Worm (Caenorhabditis elegans): Measurements from ENCODE around the gene kel-1.

Gene kel-1

ce11 chrII:11700635-11701034, 11.9 kb downstream of the kel-1 start:
- TF ChIP-seq pes-1 (GFP tag; IDR thresholded peaks at IDR 0.05) (no peak), F13C5.2 (tag; optimal IDR thresholded peaks at IDR 0.05) (no peak), hmg-4 (GFP tag; optimal IDR thresholded peaks at IDR 0.05) (no peak), sea-1 (GFP tag; conservative IDR thresholded peaks at IDR 0.05) (no peak)

- TF ChIP-seq ceh-13 (GFP tag; optimal IDR thresholded peaks at IDR 0.05) = no peak
- no peak for TF ChIP-seq flt-1 (GFP tag; IDR thresholded peaks at IDR 0.05)
Observed at ce11 chrII:11705787-11706186, 17.0 kb downstream of the kel-1 start, which contains the start of gene VF13D12L.3. TSS of gene VF13D12L.3 (plus strand) at chrII:11706009.

- TF ChIP-seq scrt-1 (GFP tag; IDR thresholded peaks at IDR 0.05) (no peak), ets-7 (tag; optimal IDR thresholded peaks at IDR 0.05) (no peak), F13C5.2 (tag; optimal IDR thresholded peaks at IDR 0.05) (no peak), tbx-11 (GFP tag; IDR thresholded peaks at IDR 0.05) (no peak), ama-1 (optimal IDR thresholded peaks at IDR 0.05) (no peak), ceh-13 (GFP tag; optimal IDR thresholded peaks at IDR 0.05) (no peak), ceh-36 (tag; optimal IDR thresholded peaks at IDR 0.05) (no peak), aly-1 (tag; optimal IDR thresholded peaks at IDR 0.05) (no peak), tbx-37 (GFP tag; conservative IDR thresholded peaks at IDR 0.05) (no peak), B0310.2 (tag; optimal IDR thresholded peaks at IDR 0.05) (no peak), hmg-4 (GFP tag; optimal IDR thresholded peaks at IDR 0.05) (no peak)
Observed at ce11 chrII:11709464-11709863, 20.7 kb downstream of the kel-1 start, which contains the start of gene fcmt-1. TSS of gene fcmt-1 (minus strand) at chrII:11709564.

ce11 chrII:11710771-11711170, 22.0 kb downstream of the kel-1 start:
- TF ChIP-seq scrt-1 (GFP tag; IDR thresholded peaks at IDR 0.05) = no peak
- no peak for TF ChIP-seq ceh-13 (GFP tag; optimal IDR thresholded peaks at IDR 0.05)
- TF ChIP-seq flt-1 (GFP tag; IDR thresholded peaks at IDR 0.05) = no peak
- no peak for TF ChIP-seq aly-1 (tag; optimal IDR thresholded peaks at IDR 0.05)
- no peak for TF ChIP-seq sea-1 (GFP tag; conservative IDR thresholded peaks at IDR 0.05)
- no peak for TF ChIP-seq pes-1 (GFP tag; IDR thresholded peaks at IDR 0.05)
- TF ChIP-seq ama-1 (optimal IDR thresholded peaks at IDR 0.05) = no peak
- TF ChIP-seq ceh-36 (tag; optimal IDR thresholded peaks at IDR 0.05) = no peak
- TF ChIP-seq F13C5.2 (tag; optimal IDR thresholded peaks at IDR 0.05) = no peak
- no peak for TF ChIP-seq hmbx-1 (tag; optimal IDR thresholded peaks at IDR 0.05)
- no peak for TF ChIP-seq B0310.2 (tag; optimal IDR thresholded peaks at IDR 0.05)
- no peak for TF ChIP-seq tbx-11 (GFP tag; IDR thresholded peaks at IDR 0.05)
- TF ChIP-seq tra-4 (tag; optimal IDR thresholded peaks at IDR 0.05) = no peak

ce11 chrII:11713569-11713968, 24.8 kb downstream of the kel-1 start, which contains the start of gene F13D12.10:
TSS of gene F13D12.10 (plus strand) at chrII:11713799.
- no peak for TF ChIP-seq ets-7 (tag; optimal IDR thresholded peaks at IDR 0.05)
- TF ChIP-seq ceh-13 (GFP tag; optimal IDR thresholded peaks at IDR 0.05) = no peak
- no peak for TF ChIP-seq tbx-37 (GFP tag; conservative IDR thresholded peaks at IDR 0.05)
- no peak for TF ChIP-seq pes-1 (GFP tag; IDR thresholded peaks at IDR 0.05)
- no peak for TF ChIP-seq sea-1 (GFP tag; conservative IDR thresholded peaks at IDR 0.05)
- no peak for TF ChIP-seq aly-1 (tag; optimal IDR thresholded peaks at IDR 0.05)
- no peak for TF ChIP-seq ama-1 (optimal IDR thresholded peaks at IDR 0.05)
- TF ChIP-seq tra-4 (tag; optimal IDR thresholded peaks at IDR 0.05) = no peak
- no peak for TF ChIP-seq B0310.2 (tag; optimal IDR thresholded peaks at IDR 0.05)
- no peak for TF ChIP-seq F13C5.2 (tag; optimal IDR thresholded peaks at IDR 0.05)
- no peak for TF ChIP-seq flt-1 (GFP tag; IDR thresholded peaks at IDR 0.05)
- TF ChIP-seq hmbx-1 (tag; optimal IDR thresholded peaks at IDR 0.05) = no peak
- TF ChIP-seq hmg-4 (GFP tag; optimal IDR thresholded peaks at IDR 0.05) = no peak

- no peak for TF ChIP-seq ceh-13 (GFP tag; optimal IDR thresholded peaks at IDR 0.05)
Observed at ce11 chrII:11714728-11715127, 26.0 kb downstream of the kel-1 start.

ce11 chrII:11719533-11719932, 30.8 kb downstream of the kel-1 start:
- TF ChIP-seq hnd-1 (tag; optimal IDR thresholded peaks at IDR 0.05) = no peak
- TF ChIP-seq ceh-13 (GFP tag; optimal IDR thresholded peaks at IDR 0.05) = no peak
- TF ChIP-seq flt-1 (GFP tag; IDR thresholded peaks at IDR 0.05) = no peak
- no peak for TF ChIP-seq ets-7 (tag; optimal IDR thresholded peaks at IDR 0.05)
- no peak for TF ChIP-seq scrt-1 (GFP tag; IDR thresholded peaks at IDR 0.05)

ce11 chrII:11720102-11720501, 31.4 kb downstream of the kel-1 start, which contains the start of gene F13D12.3:
TSS of gene F13D12.3 (plus strand) at chrII:11720402.
- no peak for TF ChIP-seq ama-1 (optimal IDR thresholded peaks at IDR 0.05)
- no peak for TF ChIP-seq pes-1 (GFP tag; IDR thresholded peaks at IDR 0.05)
- no peak for TF ChIP-seq tra-4 (tag; optimal IDR thresholded peaks at IDR 0.05)
- TF ChIP-seq flt-1 (GFP tag; IDR thresholded peaks at IDR 0.05) = no peak
- TF ChIP-seq hmg-4 (GFP tag; optimal IDR thresholded peaks at IDR 0.05) = no peak
- no peak for TF ChIP-seq scrt-1 (GFP tag; IDR thresholded peaks at IDR 0.05)
- no peak for TF ChIP-seq F13C5.2 (tag; optimal IDR thresholded peaks at IDR 0.05)
- no peak for TF ChIP-seq B0310.2 (tag; optimal IDR thresholded peaks at IDR 0.05)
- no peak for TF ChIP-seq aly-1 (tag; optimal IDR thresholded peaks at IDR 0.05)
- no peak for TF ChIP-seq tbx-11 (GFP tag; IDR thresholded peaks at IDR 0.05)
- TF ChIP-seq ets-7 (tag; optimal IDR thresholded peaks at IDR 0.05) = no peak
- TF ChIP-seq tbx-37 (GFP tag; conservative IDR thresholded peaks at IDR 0.05) = no peak
- TF ChIP-seq hnd-1 (tag; optimal IDR thresholded peaks at IDR 0.05) = no peak
- TF ChIP-seq hmbx-1 (tag; optimal IDR thresholded peaks at IDR 0.05) = no peak

- TF ChIP-seq ceh-36 (tag; optimal IDR thresholded peaks at IDR 0.05) (no peak), aly-1 (tag; optimal IDR thresholded peaks at IDR 0.05) (no peak), flt-1 (GFP tag; IDR thresholded peaks at IDR 0.05) (no peak)
Observed at ce11 chrII:11720819-11721218, 32.1 kb downstream of the kel-1 start.
